Worm (Caenorhabditis elegans) whole organism, L2 larva: ENCODE results near the gene rhy-1.

Experiments used
- F13H6.1 ChIP-seq: sonication (generic microtip); optimal IDR thresholded peaks from 2 replicates; lab custom pipeline; 2016; ENCODE audit warnings: missing genetic modification characterization, missing compliant biosample characterization
- nhr-21 ChIP-seq: fragments of 150-350 bp; optimal IDR thresholded peaks from 2 replicates; lab custom pipeline; 2014; ENCODE audit warnings: missing biosample characterization, missing genetic modification characterization
- nhr-237 ChIP-seq: fragments of 150-350 bp; optimal IDR thresholded peaks from 2 replicates; lab custom pipeline; 2014; ENCODE audit warnings: missing biosample characterization, missing genetic modification characterization

DNA sequence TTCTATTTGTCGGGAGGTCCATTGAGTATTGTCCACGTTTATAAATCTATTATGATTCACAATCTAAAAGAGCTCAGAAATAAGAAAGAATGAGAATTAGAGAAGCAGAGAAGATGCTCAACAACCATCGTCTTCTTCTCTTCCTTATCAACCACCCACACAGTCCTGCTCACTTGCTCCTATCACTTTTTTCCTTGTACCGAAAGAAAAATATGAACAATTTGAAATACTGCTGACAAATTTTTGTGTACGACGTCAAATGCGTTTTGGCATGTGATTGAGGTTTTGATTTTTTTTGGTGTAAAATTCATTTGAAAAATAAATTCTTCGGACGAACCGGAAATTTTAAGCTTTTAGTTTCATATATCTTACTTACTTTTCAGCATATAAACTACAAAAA, 35.1 kb downstream of the rhy-1 start:
- no peak for TF ChIP-seq nhr-21 (tag; lab: Kevin White, UChicago)
- no peak for TF ChIP-seq F13H6.1 (tag; lab: Kevin White, UChicago)
- no peak for TF ChIP-seq nhr-237 (tag; lab: Kevin White, UChicago)
